Fruit fly (Drosophila melanogaster) whole organism, adult: Measurements from ENCODE around the gene CenB1A.

Source experiments
- CG11617 ChIP-seq: fragments of 200-800 bp; sonication (Bioruptor generic); optimal IDR thresholded peaks from 2 replicates; lab custom pipeline; 2017; ENCODE audit warnings: mild to moderate bottlenecking, missing biosample characterization, missing genetic modification reagents, missing genetic modification characterization
- CG12768 ChIP-seq: fragments of 200-800 bp; sonication (Bioruptor generic); optimal IDR thresholded peaks from 2 replicates; lab custom pipeline; 2017; ENCODE audit warnings: missing biosample characterization, missing genetic modification characterization, mild to moderate bottlenecking, moderate library complexity, missing genetic modification reagents
- CG14711 ChIP-seq: fragments of 200-800 bp; sonication (Bioruptor generic); optimal IDR thresholded peaks from 2 replicates; lab custom pipeline; 2018; ENCODE audit warnings: missing biosample characterization, mild to moderate bottlenecking, missing genetic modification characterization, moderate library complexity
- CG1620 ChIP-seq: fragments of 200-800 bp; sonication (Bioruptor generic); optimal IDR thresholded peaks from 2 replicates; lab custom pipeline; 2016; ENCODE audit warnings: missing biosample characterization, missing genetic modification characterization
- CG33017 ChIP-seq: fragments of 200-800 bp; sonication (Bioruptor generic); optimal IDR thresholded peaks from 2 replicates; lab custom pipeline; 2018; ENCODE audit warnings: missing biosample characterization, mild to moderate bottlenecking, missing genetic modification characterization, moderate library complexity
- CG5204 ChIP-seq: fragments of 200-800 bp; sonication (Bioruptor generic); optimal IDR thresholded peaks from 2 replicates; lab custom pipeline; 2016; ENCODE audit warnings: missing biosample characterization, missing genetic modification characterization
- CG7045 ChIP-seq: fragments of 200-800 bp; sonication (Bioruptor generic); optimal IDR thresholded peaks from 2 replicates; lab custom pipeline; 2017; ENCODE audit warnings: missing biosample characterization, mild to moderate bottlenecking, missing genetic modification characterization
- CG7101 ChIP-seq: fragments of 200-800 bp; sonication (Bioruptor generic); optimal IDR thresholded peaks from 2 replicates; lab custom pipeline; 2018; ENCODE audit warnings: missing biosample characterization, mild to moderate bottlenecking, missing genetic modification characterization, moderate library complexity
- Clk ChIP-seq: fragments of 200-800 bp; sonication (Bioruptor generic); optimal IDR thresholded peaks from 2 replicates; lab custom pipeline; 2017; ENCODE audit warnings: missing biosample characterization, missing genetic modification characterization
- Crg-1 ChIP-seq: fragments of 200-800 bp; sonication (Bioruptor generic); optimal IDR thresholded peaks from 2 replicates; lab custom pipeline; 2016; ENCODE audit warnings: missing biosample characterization, missing genetic modification characterization
- Hr96 ChIP-seq: fragments of 200-800 bp; sonication (Bioruptor generic); optimal IDR thresholded peaks from 2 replicates; lab custom pipeline; 2016; ENCODE audit warnings: missing biosample characterization, missing genetic modification characterization
- Mnt ChIP-seq: fragments of 200-800 bp; sonication (Bioruptor generic); optimal IDR thresholded peaks from 2 replicates; lab custom pipeline; 2016; ENCODE audit warnings: missing biosample characterization, mild to moderate bottlenecking, missing genetic modification characterization
- bab1 ChIP-seq: fragments of 200-800 bp; sonication (Bioruptor generic); optimal IDR thresholded peaks from 3 replicates; lab custom pipeline; 2019; ENCODE audit warnings: missing biosample characterization, mild to moderate bottlenecking, missing genetic modification characterization, moderate library complexity
- cic ChIP-seq: fragments of 200-800 bp; sonication (Bioruptor generic); optimal IDR thresholded peaks from 2 replicates; lab custom pipeline; 2017; ENCODE audit warnings: missing biosample characterization, mild to moderate bottlenecking, missing genetic modification characterization, moderate library complexity
- cnc ChIP-seq, 2 experiments: fragments of >200 bp; optimal IDR thresholded peaks; 2 replicates each; lab custom pipeline; 2017
- kay ChIP-seq: fragments of 200-800 bp; sonication (Bioruptor generic); peaks from one replicate; lab custom pipeline; 2016; ENCODE audit warnings: missing biosample characterization, missing genetic modification characterization, borderline replicate concordance
- ovo ChIP-seq: fragments of 200-800 bp; sonication (Bioruptor generic); optimal IDR thresholded peaks from 2 replicates; lab custom pipeline; 2016; ENCODE audit warnings: missing biosample characterization, missing genetic modification characterization
- pad ChIP-seq: fragments of 200-800 bp; sonication (Bioruptor generic); optimal IDR thresholded peaks from 3 replicates; lab custom pipeline; 2017; ENCODE audit warnings: missing biosample characterization, missing genetic modification characterization, mild to moderate bottlenecking, moderate library complexity, missing genetic modification reagents
- tj ChIP-seq: fragments of 200-800 bp; sonication (Bioruptor generic); optimal IDR thresholded peaks from 3 replicates; lab custom pipeline; 2017; ENCODE audit warnings: missing biosample characterization, mild to moderate bottlenecking, missing genetic modification characterization, moderate library complexity
- toe ChIP-seq: fragments of 200-800 bp; sonication (Bioruptor generic); optimal IDR thresholded peaks from 2 replicates; lab custom pipeline; 2016; ENCODE audit warnings: missing biosample characterization, missing genetic modification characterization

CenB1A gene

DNA sequence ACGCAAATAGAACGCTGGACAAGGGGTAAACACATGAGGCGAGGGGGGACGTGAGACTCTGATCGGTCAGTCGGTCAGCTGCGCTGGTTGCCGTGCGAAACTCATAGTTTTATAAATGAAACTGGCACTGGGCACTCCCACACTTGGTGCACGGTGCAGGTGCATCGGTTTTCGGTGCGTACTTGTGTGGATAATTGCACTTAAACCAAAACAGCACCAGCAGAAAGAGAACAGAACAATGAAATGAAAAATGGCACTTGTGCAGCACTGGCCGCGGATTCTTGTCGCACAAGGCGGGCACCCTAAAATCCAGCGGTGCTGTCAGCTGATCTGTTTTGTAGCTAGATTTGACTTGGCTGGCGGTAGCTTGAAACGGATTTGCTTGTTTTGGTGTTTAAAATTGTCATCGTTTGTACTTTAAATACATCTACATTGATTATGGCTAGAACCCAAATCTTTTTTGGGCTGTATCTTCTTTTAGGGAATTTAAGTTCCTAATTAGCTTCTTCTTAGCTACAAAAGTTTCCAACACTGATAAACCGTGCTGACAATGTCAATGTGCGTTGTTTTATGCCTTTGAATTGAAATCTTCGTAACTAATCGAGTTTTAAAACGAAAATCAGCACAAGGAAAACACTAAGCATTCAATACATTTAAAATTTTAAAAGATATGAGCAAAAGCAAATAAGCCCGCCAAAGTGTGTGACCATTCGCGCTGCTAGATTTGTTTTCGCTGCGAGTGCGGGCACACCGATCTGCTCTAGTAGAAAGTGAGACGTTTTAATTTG lies at the start of gene CenB1A, which contains the start of gene Rassf:
CenB1A (plus strand) TSS at position 718 of the 788 bp plus-strand sequence.
Rassf (minus strand) TSS at position 249 of the 788 bp plus-strand sequence.
- TF ChIP-seq Crg-1 (GFP tag; lab: Kevin White, UChicago) (peak; percentile 48), cnc (optimal IDR thresholded peaks at IDR 0.05; lab: Kevin White, UChicago) (no peak), CG5204 (GFP tag; lab: Kevin White, UChicago) (no peak), tj (GFP tag; lab: Kevin White, UChicago) (no peak), CG12768 (GFP tag; lab: Kevin White, UChicago) (peak; percentile 46), CG33017 (tag; lab: Kevin White, UChicago) (peak; percentile 11), cic (GFP tag; lab: Kevin White, UChicago) (no peak), Hr96 (GFP tag; lab: Kevin White, UChicago) (peak; percentile 62), bab1 (no peak), ovo (GFP tag; lab: Kevin White, UChicago) (peak; percentile 34), CG11617 (no peak), CG1620 (GFP tag; lab: Kevin White, UChicago) (peak; percentile 39), Clk (GFP tag; lab: Kevin White, UChicago) (peak; percentile 9), CG7045 (GFP tag; lab: Kevin White, UChicago) (no peak), CG14711 (no peak), kay (GFP tag; lab: Kevin White, UChicago) (no peak), pad (GFP tag; lab: Kevin White, UChicago) (peak; percentile 42), Mnt (GFP tag; lab: Kevin White, UChicago) (peak; percentile 52), toe (GFP tag; lab: Kevin White, UChicago) (peak; percentile 72), CG7101 (tag; lab: Kevin White, UChicago) (no peak)

DNA sequence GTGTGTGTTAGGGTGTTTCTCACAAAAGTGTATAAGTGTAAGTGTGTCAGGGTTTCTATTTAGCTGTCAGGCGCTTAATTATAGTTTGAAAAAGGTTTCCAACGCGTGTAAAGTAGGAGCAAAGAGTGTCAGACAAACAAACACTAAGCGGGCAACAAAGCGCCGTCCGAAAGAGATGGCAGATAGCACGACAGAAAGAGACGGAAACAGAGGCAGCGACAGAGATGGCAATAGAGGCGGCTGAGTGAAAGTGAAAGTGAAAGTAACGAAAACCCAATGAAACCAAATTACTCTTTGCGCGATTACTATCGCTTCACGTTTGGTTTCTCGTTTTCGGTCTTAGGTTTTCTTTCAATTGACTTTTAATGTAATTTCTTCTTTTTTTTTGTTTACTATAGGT lies 43.7 kb upstream of the CenB1A start:
- TF ChIP-seq cic (GFP tag; lab: Kevin White, UChicago), result no peak

DNA sequence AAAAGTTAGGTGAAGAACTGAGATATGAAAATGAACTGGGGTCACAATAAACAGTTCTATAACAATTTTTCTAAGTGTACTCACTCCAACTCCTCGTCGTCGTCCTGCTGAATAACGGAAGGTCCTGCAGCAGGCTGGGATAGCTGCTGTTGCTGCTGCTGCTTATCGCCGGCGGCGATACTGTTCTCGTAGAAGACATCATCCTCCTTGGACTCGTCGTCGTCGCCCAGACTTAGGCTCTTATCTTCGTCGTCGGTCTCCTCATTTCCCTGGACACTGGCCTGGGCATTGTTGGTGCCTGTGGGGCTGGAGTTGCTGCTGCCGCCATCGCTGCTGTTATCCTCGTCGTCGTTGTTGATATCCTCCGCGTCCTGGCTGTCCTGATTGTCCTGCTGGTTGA lies 36.9 kb upstream of the CenB1A start:
- TF ChIP-seq CG11617, result no peak

DNA sequence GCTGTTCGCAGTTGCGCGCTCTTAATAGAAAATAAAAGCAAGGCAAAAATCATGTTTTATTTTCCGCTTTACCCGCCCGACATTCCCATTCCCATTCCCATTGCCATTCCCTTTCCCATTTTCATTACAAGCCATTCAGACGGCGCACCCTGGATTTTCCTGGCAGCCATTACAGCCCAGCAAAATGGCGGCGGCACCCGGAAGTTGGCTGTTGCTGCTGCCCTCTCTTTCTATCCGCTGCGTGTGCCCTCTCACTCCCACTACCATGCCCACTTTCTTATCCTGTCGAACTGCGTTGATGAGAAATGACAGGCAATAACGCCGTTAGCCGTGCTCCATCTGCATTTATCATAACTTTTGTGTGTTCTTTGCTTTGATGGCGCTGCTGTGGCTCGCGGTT lies 29.9 kb upstream of the CenB1A start:
- TF ChIP-seq CG7045 (GFP tag; lab: Kevin White, UChicago) (no peak), ovo (GFP tag; lab: Kevin White, UChicago) (no peak), CG7101 (tag; lab: Kevin White, UChicago) (no peak)

DNA sequence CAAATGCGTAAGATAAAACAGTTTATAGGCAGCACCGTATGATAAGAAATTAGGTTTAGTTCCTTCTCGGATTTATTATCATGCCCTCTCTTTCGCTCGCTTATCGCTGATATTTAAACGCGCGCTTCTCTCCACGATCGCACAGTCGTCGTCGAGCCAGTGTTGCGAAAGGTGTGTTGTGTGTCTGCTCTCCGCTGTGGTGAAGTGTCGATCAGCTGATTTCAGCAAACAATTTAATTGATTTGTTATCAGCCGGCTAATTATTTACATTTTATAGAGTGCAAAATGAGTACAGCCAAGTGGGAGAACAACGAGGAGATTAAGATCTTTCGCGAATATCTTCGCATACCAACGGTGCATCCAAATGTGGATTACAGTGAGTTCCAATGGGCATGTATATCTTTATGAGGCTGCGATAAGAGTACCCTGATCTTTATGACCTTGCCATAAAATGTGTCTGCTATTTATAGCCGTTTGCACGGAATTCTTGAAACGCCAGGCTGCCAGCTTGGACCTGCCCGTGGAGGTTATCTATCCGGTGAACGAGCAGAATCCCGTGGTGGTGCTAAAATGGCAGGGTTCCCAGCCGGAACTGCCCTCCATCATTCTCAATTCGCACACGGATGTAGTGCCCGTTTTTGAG lies 26.5 kb upstream of the CenB1A start, which contains the start of the genes CG17110 and CG6726:
CG17110 (plus strand) TSS at position 139 of the 643 bp plus-strand sequence.
CG6726 (plus strand) TSS at position 139 of the 643 bp plus-strand sequence.
- TF ChIP-seq kay (GFP tag; lab: Kevin White, UChicago), result peak; percentile 66
- peak; percentile 1 for TF ChIP-seq toe (GFP tag; lab: Kevin White, UChicago)
- no peak for TF ChIP-seq CG1620 (GFP tag; lab: Kevin White, UChicago)
- TF ChIP-seq tj (GFP tag; lab: Kevin White, UChicago), result no peak
- TF ChIP-seq Hr96 (GFP tag; lab: Kevin White, UChicago), result peak; percentile 15
- peak; percentile 21 for TF ChIP-seq Mnt (GFP tag; lab: Kevin White, UChicago)

DNA sequence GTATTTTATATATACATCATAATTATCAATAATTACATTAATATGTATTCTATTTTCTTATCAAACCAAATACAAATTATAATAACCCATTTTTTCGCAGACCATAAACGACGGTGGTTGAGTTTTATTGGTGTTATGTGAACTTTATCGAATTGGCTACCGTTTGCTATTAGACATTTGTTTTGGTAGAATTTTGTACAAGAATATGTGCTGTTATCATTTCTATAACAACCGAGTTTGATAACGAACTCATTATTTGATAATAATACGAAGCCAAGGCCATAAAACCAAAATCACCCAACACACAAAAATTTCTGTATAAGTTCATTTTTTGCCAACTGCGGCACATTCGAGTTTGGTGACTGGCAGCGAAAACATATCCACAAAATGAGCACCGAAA lies 22.9 kb upstream of the CenB1A start, which contains the start of gene CG17109:
CG17109 (plus strand) TSS at position 345 of the 400 bp plus-strand sequence.
- TF ChIP-seq Clk (GFP tag; lab: Kevin White, UChicago) (no peak), CG7101 (tag; lab: Kevin White, UChicago) (no peak), Crg-1 (GFP tag; lab: Kevin White, UChicago) (no peak), kay (GFP tag; lab: Kevin White, UChicago) (no peak), tj (GFP tag; lab: Kevin White, UChicago) (no peak), toe (GFP tag; lab: Kevin White, UChicago) (no peak), CG11617 (no peak), CG12768 (GFP tag; lab: Kevin White, UChicago) (no peak), CG7045 (GFP tag; lab: Kevin White, UChicago) (no peak), Mnt (GFP tag; lab: Kevin White, UChicago) (no peak), bab1 (no peak), CG14711 (no peak), pad (GFP tag; lab: Kevin White, UChicago) (no peak), CG33017 (tag; lab: Kevin White, UChicago) (no peak)
